Fruit fly (Drosophila melanogaster): ENCODE measurements around the gene Poxm.

Poxm gene

DNA sequence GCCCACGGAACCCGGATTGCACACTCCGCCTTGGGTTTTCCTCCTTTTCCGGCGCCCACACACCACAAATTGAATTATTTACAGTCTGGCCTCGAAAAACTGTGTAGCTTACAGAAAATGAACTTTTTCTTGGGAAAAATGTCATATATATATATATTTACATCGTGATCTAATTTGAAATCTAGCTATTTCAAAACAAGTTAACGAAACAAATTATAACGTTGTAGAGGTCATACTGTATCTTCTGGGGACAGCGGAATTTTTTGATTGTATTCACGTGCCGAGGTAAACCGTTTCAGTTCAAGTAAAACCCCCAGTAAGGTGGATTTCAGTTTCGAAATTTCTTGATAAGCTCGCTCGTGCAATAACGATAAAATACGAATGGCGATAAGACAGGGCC is 20.9 kb upstream of the Poxm start (continued):
- TF ChIP-seq CG2712 (tag; optimal IDR thresholded peaks at IDR 0.05) = peak; percentile 42
- TF ChIP-seq GATAe (GFP tag; conservative IDR thresholded peaks at IDR 0.05) = no peak
- TF ChIP-seq CG6683 (GFP tag; optimal IDR thresholded peaks at IDR 0.05) = no peak
- TF ChIP-seq CG2129 (GFP tag; IDR thresholded peaks at IDR 0.05; ENCODE audit: partially characterized antibody) = no peak
- TF ChIP-seq CG42726 (GFP tag; IDR thresholded peaks at IDR 0.05; ENCODE audit: partially characterized antibody) = no peak
- TF ChIP-seq wdn (GFP tag; IDR thresholded peaks at IDR 0.05) = peak; percentile 25; the same call in 1 of the 2 replicates
- TF ChIP-seq CG12659 (GFP tag; optimal IDR thresholded peaks at IDR 0.05) = peak; percentile 23
- TF ChIP-seq lbe (GFP tag; optimal IDR thresholded peaks at IDR 0.05) = peak; percentile 62
- peak; percentile 19; the same call in 1 of the 2 replicates for TF ChIP-seq Atf6 (GFP tag; IDR thresholded peaks at IDR 0.05)
- no peak for TF ChIP-seq CG6654 (GFP tag; optimal IDR thresholded peaks at IDR 0.05)
- TF ChIP-seq luna (GFP tag; optimal IDR thresholded peaks at IDR 0.05) = no peak
- peak; percentile 40 for TF ChIP-seq ind (GFP tag; optimal IDR thresholded peaks at IDR 0.05)
- no peak for TF ChIP-seq Jarid2 (GFP tag; optimal IDR thresholded peaks at IDR 0.05)
- peak; percentile 1 for TF ChIP-seq CG10543 (GFP tag; optimal IDR thresholded peaks at IDR 0.05)
- TF ChIP-seq row (GFP tag; IDR thresholded peaks at IDR 0.05) = peak; percentile 77
- no peak for TF ChIP-seq CG13123 (GFP tag; optimal IDR thresholded peaks at IDR 0.05)
- TF ChIP-seq CG10147 (GFP tag; optimal IDR thresholded peaks at IDR 0.05) = peak; percentile 6
- peak; percentile 89 for TF ChIP-seq grau (tag; optimal IDR thresholded peaks at IDR 0.05)
- no peak for TF ChIP-seq mld (GFP tag; IDR thresholded peaks at IDR 0.05; ENCODE audit: partially characterized antibody)
- peak; percentile 62 for TF ChIP-seq oc (tag; optimal IDR thresholded peaks at IDR 0.05)
- TF ChIP-seq CG2875 (GFP tag; optimal IDR thresholded peaks at IDR 0.05) = no peak
- peak; percentile 10 for TF ChIP-seq vfl (GFP tag; optimal IDR thresholded peaks at IDR 0.05)
- TF ChIP-seq CG14050 (GFP tag; IDR thresholded peaks at IDR 0.05) = peak; percentile 64; the same call in 2 of the 3 replicates
- peak; percentile 14 for TF ChIP-seq CG7928 (GFP tag; optimal IDR thresholded peaks at IDR 0.05)
- no peak for TF ChIP-seq prd (optimal IDR thresholded peaks at IDR 0.05)
- peak; percentile 76 for TF ChIP-seq prd (GFP tag; IDR thresholded peaks at IDR 0.05)
- peak; percentile 24 for TF ChIP-seq CG1233 (GFP tag; optimal IDR thresholded peaks at IDR 0.05)
- 0 out of 2 replicates have a peak, but pooled peaks have one; percentile 31 for TF ChIP-seq Oaz (GFP tag; IDR thresholded peaks at IDR 0.05)
- no peak for TF ChIP-seq HmgD (GFP tag; optimal IDR thresholded peaks at IDR 0.05)
- TF ChIP-seq Hr39 (optimal IDR thresholded peaks at IDR 0.05) = no peak
- TF ChIP-seq CG15514 (GFP tag; optimal IDR thresholded peaks at IDR 0.05) = peak; percentile 13
- 0 out of 2 replicates have a peak, but pooled peaks have one; percentile 30 for TF ChIP-seq cas (GFP tag; IDR thresholded peaks at IDR 0.05)
- no peak for TF ChIP-seq ato (GFP tag; IDR thresholded peaks at IDR 0.05; ENCODE audit: partially characterized antibody)
- no peak for TF ChIP-seq Dfd (GFP tag; optimal IDR thresholded peaks at IDR 0.05)
- TF ChIP-seq CG4360 (GFP tag; IDR thresholded peaks at IDR 0.05) = 0 out of 2 replicates have a peak, but pooled peaks have one; percentile 10
- TF ChIP-seq CG4707 (GFP tag; optimal IDR thresholded peaks at IDR 0.05) = no peak
- TF ChIP-seq BEAF-32 (GFP tag; optimal IDR thresholded peaks at IDR 0.05) = no peak
- no peak for TF ChIP-seq pum (GFP tag; optimal IDR thresholded peaks at IDR 0.05)
- no peak for TF ChIP-seq rib (GFP tag; IDR thresholded peaks at IDR 0.05)
- TF ChIP-seq Bteb2 (GFP tag; optimal IDR thresholded peaks at IDR 0.05) = no peak
- TF ChIP-seq CG6689 (GFP tag; IDR thresholded peaks at IDR 0.05) = peak; percentile 74
- TF ChIP-seq MBD-R2 (GFP tag; IDR thresholded peaks at IDR 0.05) = no peak; the same call in 1 of the 2 replicates
- TF ChIP-seq Bdp1 (GFP tag; optimal IDR thresholded peaks at IDR 0.05) = no peak
- TF ChIP-seq fd3F (GFP tag; optimal IDR thresholded peaks at IDR 0.05) = peak; percentile 28
- peak; percentile 68 for TF ChIP-seq CG11085 (GFP tag; IDR thresholded peaks at IDR 0.05)
- 0 out of 2 replicates have a peak, but pooled peaks have one; percentile 25 for TF ChIP-seq esg (GFP tag; conservative IDR thresholded peaks at IDR 0.05)
- TF ChIP-seq CG4820 (GFP tag; optimal IDR thresholded peaks at IDR 0.05) = peak; percentile 35
- no peak for TF ChIP-seq Tbp (GFP tag; optimal IDR thresholded peaks at IDR 0.05)
- peak; percentile 43 for TF ChIP-seq HHEX (GFP tag; optimal IDR thresholded peaks at IDR 0.05)
- TF ChIP-seq Myb (GFP tag; optimal IDR thresholded peaks at IDR 0.05) = no peak
- no peak for TF ChIP-seq gro (GFP tag; optimal IDR thresholded peaks at IDR 0.05)
- TF ChIP-seq hth (optimal IDR thresholded peaks at IDR 0.05) = no peak
